Fruit fly (Drosophila melanogaster) whole organism, embryonic: ENCODE data around the gene neb.

Source experiments
- Asciz ChIP-seq: fragments of 200-800 bp; sonication (Bioruptor generic); optimal IDR thresholded peaks from 2 replicates; lab custom pipeline; 2017; ENCODE audit warnings: missing biosample characterization, mild to moderate bottlenecking, missing genetic modification characterization, missing genetic modification reagents
- Atf3 ChIP-seq: fragments of 200-800 bp; sonication (Bioruptor generic); optimal IDR thresholded peaks from 3 replicates; lab custom pipeline; 2016; ENCODE audit warnings: missing biosample characterization, missing genetic modification characterization
- Bteb2 ChIP-seq: fragments of 200-800 bp; sonication (Bioruptor generic); optimal IDR thresholded peaks from 2 replicates; lab custom pipeline; 2016; ENCODE audit warnings: missing biosample characterization, missing genetic modification characterization
- CG11696 ChIP-seq: fragments of 200-800 bp; sonication (Bioruptor generic); IDR thresholded peaks from 2 replicates; pipeline ENCODE4 v1.3.6; 2022; ENCODE audit warnings: missing biosample characterization, missing genetic modification characterization
- CG13775 ChIP-seq: fragments of 200-800 bp; sonication (Bioruptor generic); optimal IDR thresholded peaks from 3 replicates; lab custom pipeline; 2017; ENCODE audit warnings: missing biosample characterization, mild to moderate bottlenecking, missing genetic modification characterization
- CG13894 ChIP-seq: fragments of 200-800 bp; sonication (Bioruptor generic); optimal IDR thresholded peaks from 3 replicates; lab custom pipeline; 2018; ENCODE audit warnings: missing biosample characterization, mild to moderate bottlenecking, missing genetic modification characterization, moderate library complexity
- CG17385 ChIP-seq: fragments of 200-800 bp; sonication (Bioruptor generic); optimal IDR thresholded peaks from 3 replicates; lab custom pipeline; 2018; ENCODE audit warnings: missing biosample characterization, mild to moderate bottlenecking, missing genetic modification characterization
- CG17912 ChIP-seq: fragments of 200-800 bp; sonication (Bioruptor generic); optimal IDR thresholded peaks from 2 replicates; lab custom pipeline; 2018; ENCODE audit warnings: missing biosample characterization, mild to moderate bottlenecking, missing genetic modification characterization
- CG1832 ChIP-seq: fragments of 200-800 bp; sonication (Bioruptor generic); optimal IDR thresholded peaks from 2 replicates; lab custom pipeline; 2017; ENCODE audit warnings: missing biosample characterization, mild to moderate bottlenecking, missing genetic modification characterization, inconsistent platforms
- CG2120 ChIP-seq: fragments of 200-800 bp; sonication (Bioruptor generic); optimal IDR thresholded peaks from 3 replicates; lab custom pipeline; 2016; ENCODE audit warnings: missing biosample characterization, missing genetic modification characterization
- CG33213 ChIP-seq: fragments of 200-800 bp; sonication (Bioruptor generic); optimal IDR thresholded peaks from 3 replicates; lab custom pipeline; 2016; ENCODE audit warnings: missing biosample characterization, missing genetic modification characterization
- CG33557 ChIP-seq: fragments of 200-800 bp; sonication (Bioruptor generic); optimal IDR thresholded peaks from 2 replicates; lab custom pipeline; 2019; ENCODE audit warnings: missing biosample characterization, mild to moderate bottlenecking, missing genetic modification characterization, moderate library complexity
- CG4404 ChIP-seq: fragments of 200-800 bp; sonication (Bioruptor generic); IDR thresholded peaks from 2 replicates; pipeline ENCODE4 v1.3.6; 2022; ENCODE audit warnings: missing biosample characterization, missing genetic modification characterization
- CG4424 ChIP-seq: fragments of 200-800 bp; sonication (Bioruptor generic); optimal IDR thresholded peaks from 3 replicates; lab custom pipeline; 2016; ENCODE audit warnings: missing biosample characterization, missing genetic modification characterization
- CG4730 ChIP-seq: fragments of 200-800 bp; sonication (Bioruptor generic); IDR thresholded peaks from 2 replicates; pipeline ENCODE4 v1.3.6; 2022; ENCODE audit warnings: missing biosample characterization, missing genetic modification characterization
- CG6683 ChIP-seq: fragments of 200-800 bp; sonication (Bioruptor generic); optimal IDR thresholded peaks from 2 replicates; lab custom pipeline; 2017; ENCODE audit warnings: missing biosample characterization, mild to moderate bottlenecking, missing genetic modification characterization, missing genetic modification reagents
- CG9437 ChIP-seq: fragments of 200-800 bp; sonication (Bioruptor generic); optimal IDR thresholded peaks from 2 replicates; lab custom pipeline; 2018; ENCODE audit warnings: missing biosample characterization, mild to moderate bottlenecking, missing genetic modification characterization
- CkIIα-i1 ChIP-seq: fragments of 200-800 bp; sonication (Bioruptor generic); IDR thresholded peaks from 2 replicates; pipeline ENCODE4 v1.3.6; 2022; ENCODE audit warnings: missing biosample characterization, missing genetic modification characterization
- D19A ChIP-seq: fragments of 200-800 bp; optimal IDR thresholded peaks from 3 replicates; lab custom pipeline; 2019; ENCODE audit warnings: missing biosample characterization, mild to moderate bottlenecking, missing genetic modification characterization, moderate library complexity
- Dad ChIP-seq: fragments of 200-800 bp; sonication (Bioruptor generic); optimal IDR thresholded peaks from 3 replicates; lab custom pipeline; 2016; ENCODE audit warnings: missing biosample characterization, missing genetic modification characterization
- Dip2 ChIP-seq: fragments of 200-800 bp; sonication (Bioruptor generic); IDR thresholded peaks from 2 replicates; pipeline ENCODE4 v1.3.6; 2022; ENCODE audit warnings: missing biosample characterization, missing genetic modification characterization
- ERR ChIP-seq: fragments of 200-800 bp; sonication (Bioruptor generic); optimal IDR thresholded peaks from 2 replicates; lab custom pipeline; 2016; ENCODE audit warnings: missing biosample characterization, missing genetic modification characterization
- Gsc ChIP-seq: fragments of 200-800 bp; sonication (Bioruptor generic); IDR thresholded peaks from 2 replicates; pipeline ENCODE4 v1.3.6; 2022; ENCODE audit warnings: missing biosample characterization, missing genetic modification characterization
- Gug ChIP-seq: fragments of 200-800 bp; sonication (Bioruptor generic); IDR thresholded peaks from 4 replicates; pipeline ENCODE4 v1.3.6; 2022; ENCODE audit warnings: missing biosample characterization, missing genetic modification characterization
- H15 ChIP-seq: fragments of 200-800 bp; sonication (Bioruptor generic); IDR thresholded peaks from 3 replicates; pipeline ENCODE4 v1.3.6; 2022; ENCODE audit warnings: missing biosample characterization, missing genetic modification characterization
- Hand ChIP-seq: fragments of 200-800 bp; sonication (Bioruptor generic); optimal IDR thresholded peaks from 2 replicates; lab custom pipeline; 2017; ENCODE audit warnings: mild to moderate bottlenecking, missing biosample characterization, missing genetic modification reagents, missing genetic modification characterization
- Hmr ChIP-seq: fragments of 200-800 bp; sonication (Bioruptor generic); optimal IDR thresholded peaks from 3 replicates; lab custom pipeline; 2017; ENCODE audit warnings: mild to moderate bottlenecking, missing biosample characterization, missing genetic modification reagents, missing genetic modification characterization
- Jarid2 ChIP-seq: fragments of 200-800 bp; sonication (Bioruptor generic); optimal IDR thresholded peaks from 3 replicates; lab custom pipeline; 2017; ENCODE audit warnings: mild to moderate bottlenecking, missing biosample characterization, missing genetic modification reagents, missing genetic modification characterization
- Mad ChIP-seq: fragments of 200-800 bp; sonication (Bioruptor generic); optimal IDR thresholded peaks from 2 replicates; lab custom pipeline; 2016; ENCODE audit warnings: missing biosample characterization, missing genetic modification characterization
- Six4 ChIP-seq: fragments of 200-800 bp; sonication (Bioruptor generic); optimal IDR thresholded peaks from 2 replicates; lab custom pipeline; 2016; ENCODE audit warnings: missing biosample characterization, missing genetic modification characterization
- YL-1 ChIP-seq: fragments of 200-800 bp; sonication (Bioruptor generic); optimal IDR thresholded peaks from 3 replicates; lab custom pipeline; 2017; ENCODE audit warnings: missing biosample characterization, mild to moderate bottlenecking, missing genetic modification characterization
- bsh ChIP-seq, 2 experiments: fragments of 200-800 bp; sonication (Bioruptor generic); optimal IDR thresholded peaks; 2 replicates each; lab custom pipeline; 2017 to 2018; ENCODE audit warnings: mild to moderate bottlenecking in 2 of 2, missing biosample characterization in 2 of 2, missing genetic modification characterization in 2 of 2, moderate library complexity in 1 of 2
- disco-r ChIP-seq: fragments of 200-800 bp; sonication (Bioruptor generic); optimal IDR thresholded peaks from 2 replicates; lab custom pipeline; 2016; ENCODE audit warnings: missing biosample characterization, missing genetic modification characterization
- ems ChIP-seq: fragments of 200-800 bp; sonication (Bioruptor generic); optimal IDR thresholded peaks from 3 replicates; lab custom pipeline; 2016; ENCODE audit warnings: missing biosample characterization, missing genetic modification characterization
- eyg ChIP-seq: fragments of 200-800 bp; sonication (Bioruptor generic); optimal IDR thresholded peaks from 3 replicates; lab custom pipeline; 2016; ENCODE audit warnings: missing biosample characterization, missing genetic modification characterization
- ftz-f1 ChIP-seq: fragments of 200-800 bp; sonication (Bioruptor generic); optimal IDR thresholded peaks from 2 replicates; lab custom pipeline; 2016; ENCODE audit warnings: missing biosample characterization, missing genetic modification characterization
- gce ChIP-seq: fragments of 200-800 bp; sonication (Bioruptor generic); IDR thresholded peaks from 3 replicates; pipeline ENCODE4 v1.3.6; 2022; ENCODE audit warnings: missing biosample characterization, missing genetic modification characterization
- jigr1 ChIP-seq: fragments of 200-800 bp; sonication (Bioruptor generic); IDR thresholded peaks from 3 replicates; pipeline ENCODE4 v1.3.6; 2022; ENCODE audit warnings: missing biosample characterization, missing genetic modification characterization
- ken ChIP-seq: fragments of 200-800 bp; sonication (Bioruptor generic); IDR thresholded peaks from 3 replicates; pipeline ENCODE4 v1.3.6; 2022; ENCODE audit warnings: missing biosample characterization, missing genetic modification characterization
- kni ChIP-seq: fragments of 200-800 bp; sonication (Bioruptor generic); optimal IDR thresholded peaks from 3 replicates; lab custom pipeline; 2017; ENCODE audit warnings: mild to moderate bottlenecking, missing biosample characterization, missing genetic modification reagents, missing genetic modification characterization
- mam ChIP-seq: fragments of 200-800 bp; sonication (Bioruptor generic); optimal IDR thresholded peaks from 3 replicates; lab custom pipeline; 2016; ENCODE audit warnings: missing biosample characterization, missing genetic modification characterization
- nerfin-1 ChIP-seq: fragments of 200-800 bp; sonication (Bioruptor generic); optimal IDR thresholded peaks from 3 replicates; lab custom pipeline; 2019; ENCODE audit warnings: missing biosample characterization, mild to moderate bottlenecking, missing genetic modification characterization, moderate library complexity
- p53 ChIP-seq: fragments of 200-800 bp; sonication (Bioruptor generic); optimal IDR thresholded peaks from 2 replicates; lab custom pipeline; 2016; ENCODE audit warnings: missing biosample characterization, missing genetic modification characterization
- pb ChIP-seq: fragments of 200-800 bp; sonication (Bioruptor generic); optimal IDR thresholded peaks from 3 replicates; lab custom pipeline; 2016; ENCODE audit warnings: missing biosample characterization, missing genetic modification characterization
- peb ChIP-seq: fragments of 200-800 bp; sonication (Bioruptor generic); IDR thresholded peaks from 2 replicates; pipeline ENCODE4 v1.3.6; 2022; ENCODE audit warnings: missing biosample characterization, missing genetic modification characterization
- pfk ChIP-seq: fragments of 200-800 bp; sonication (Bioruptor generic); optimal IDR thresholded peaks from 2 replicates; lab custom pipeline; 2018; ENCODE audit warnings: missing biosample characterization, mild to moderate bottlenecking, missing genetic modification characterization, moderate library complexity
- sens ChIP-seq: fragments of 200-800 bp; sonication (Bioruptor generic); peaks from one replicate; lab custom pipeline; 2016; ENCODE audit warnings: missing biosample characterization, missing genetic modification characterization
- toy ChIP-seq: fragments of 200-800 bp; sonication (Bioruptor generic); IDR thresholded peaks from 2 replicates; pipeline ENCODE4 v1.3.6; 2022; ENCODE audit warnings: missing biosample characterization, missing genetic modification characterization
- ttk ChIP-seq: fragments of 200-800 bp; sonication (Bioruptor generic); IDR thresholded peaks from 2 replicates; pipeline ENCODE4 v2.1.2; 2022; ENCODE audit warnings: missing biosample characterization, missing genetic modification characterization
- twi ChIP-seq: fragments of 200-800 bp; optimal IDR thresholded peaks from 2 replicates; lab custom pipeline; 2019; ENCODE audit warnings: missing biosample characterization, mild to moderate bottlenecking, missing genetic modification characterization, moderate library complexity
- vvl ChIP-seq: fragments of 200-800 bp; sonication (Bioruptor generic); IDR thresholded peaks from 2 replicates; pipeline ENCODE4 v1.3.6; 2022; ENCODE audit warnings: missing biosample characterization, missing genetic modification characterization
- yki ChIP-seq: fragments of >200 bp; optimal IDR thresholded peaks from 3 replicates; lab custom pipeline; 2018

The neb gene

dm6 chr2L:20061018-20061657 lies 14.4 kb upstream of the neb start, which contains the start of the genes barr and lok (continued):
- TF ChIP-seq CG4424 (GFP tag; lab: Kevin White, UChicago) (peak; percentile 58), twi (tag; lab: Kevin White, UChicago) (peak; percentile 40), pb (GFP tag; lab: Kevin White, UChicago) (no peak), sens (GFP tag; lab: Kevin White, UChicago) (peak; percentile 88), CG13894 (tag; lab: Kevin White, UChicago) (no peak), Gsc (GFP tag; lab: Robert Waterston, UW) (no peak), yki (no peak), Hand (no peak), mam (GFP tag; lab: Kevin White, UChicago) (peak; percentile 72), Mad (GFP tag; lab: Kevin White, UChicago) (peak; percentile 37), p53 (no peak), Hmr (GFP tag; lab: Kevin White, UChicago) (peak; percentile 35), CG2120 (GFP tag; lab: Kevin White, UChicago) (peak; percentile 75), gce (no peak), disco-r (no peak), CG17912 (GFP tag; lab: Kevin White, UChicago) (no peak), Asciz (GFP tag; lab: Kevin White, UChicago) (no peak), eyg (no peak), ems (peak; percentile 18), CG33213 (GFP tag; lab: Kevin White, UChicago) (peak; percentile 10), CG9437 (peak; percentile 61), CG6683 (GFP tag; lab: Kevin White, UChicago) (no peak), bsh (GFP tag; optimal IDR thresholded peaks at IDR 0.05; lab: Kevin White, UChicago) (peak in 1 of 2 experiments; percentile 4), Bteb2 (GFP tag; lab: Kevin White, UChicago) (peak; percentile 57), YL-1 (GFP tag; lab: Kevin White, UChicago) (peak; percentile 49), Atf3 (GFP tag; lab: Kevin White, UChicago) (peak; percentile 44), CG17385 (no peak), kni (GFP tag; lab: Kevin White, UChicago) (no peak), CG4730 (no peak), pfk (GFP tag; lab: Kevin White, UChicago) (no peak), CG13775 (GFP tag; lab: Kevin White, UChicago) (peak; percentile 71), ftz-f1 (GFP tag; lab: Kevin White, UChicago) (no peak), Jarid2 (GFP tag; lab: Kevin White, UChicago) (no peak), Six4 (GFP tag; lab: Kevin White, UChicago) (peak; percentile 7), jigr1 (GFP tag; lab: Robert Waterston, UW) (no peak), nerfin-1 (peak; percentile 44), Dip2 (GFP tag; lab: Robert Waterston, UW) (no peak), H15 (GFP tag; lab: Robert Waterston, UW) (no peak), ERR (GFP tag; lab: Kevin White, UChicago) (no peak), Dad (GFP tag; lab: Kevin White, UChicago) (no peak), CkIIα-i1 (GFP tag; lab: Robert Waterston, UW) (no peak), CG4404 (GFP tag; lab: Robert Waterston, UW) (peak; percentile 60; the same call in 1 of the 2 replicates), ttk (no peak), vvl (GFP tag; lab: Robert Waterston, UW) (0 out of 2 replicates have a peak, but pooled peaks have one; percentile 23), D19A (no peak), CG33557 (GFP tag; lab: Kevin White, UChicago) (peak; percentile 25), peb (GFP tag; lab: Robert Waterston, UW) (no peak), CG11696 (GFP tag; lab: Robert Waterston, UW) (no peak), ken (GFP tag; lab: Robert Waterston, UW) (no peak), toy (no peak), Gug (peak; percentile 25; the same call in 1 of the 4 replicates), CG1832 (no peak)
